Fruit fly (Drosophila melanogaster) whole organism, pupa: ENCODE data around the gene ssp.

Experiments
- CG10348 ChIP-seq: fragments of 200-800 bp; sonication (Bioruptor generic); IDR thresholded peaks from 2 replicates; pipeline ENCODE4 v1.3.6; 2022; ENCODE audit warnings: missing biosample characterization, missing genetic modification characterization
- CG12605 ChIP-seq: fragments of 200-800 bp; sonication (Bioruptor generic); IDR thresholded peaks from 2 replicates; pipeline ENCODE4 v1.3.6; 2022; ENCODE audit warnings: missing biosample characterization, missing genetic modification characterization
- CG13204 ChIP-seq: fragments of 200-800 bp; sonication (Bioruptor generic); optimal IDR thresholded peaks from 2 replicates; lab custom pipeline; 2018; ENCODE audit warnings: missing biosample characterization, mild to moderate bottlenecking, missing genetic modification characterization, moderate library complexity
- CG14655 ChIP-seq: fragments of 200-800 bp; sonication (Bioruptor generic); optimal IDR thresholded peaks from 3 replicates; lab custom pipeline; 2017; ENCODE audit warnings: mild to moderate bottlenecking, missing biosample characterization, missing genetic modification reagents, missing genetic modification characterization
- CG15710 ChIP-seq: fragments of 200-800 bp; sonication (Bioruptor generic); optimal IDR thresholded peaks from 2 replicates; lab custom pipeline; 2018; ENCODE audit warnings: missing biosample characterization, mild to moderate bottlenecking, missing genetic modification characterization, moderate library complexity
- CG17806 ChIP-seq: fragments of 200-800 bp; sonication (Bioruptor generic); optimal IDR thresholded peaks from 2 replicates; lab custom pipeline; 2018; ENCODE audit warnings: missing biosample characterization, mild to moderate bottlenecking, missing genetic modification characterization, moderate library complexity
- CG32121 ChIP-seq: fragments of 200-800 bp; sonication (Bioruptor generic); IDR thresholded peaks from 2 replicates; pipeline ENCODE4 v1.3.6; 2022; ENCODE audit warnings: missing biosample characterization, missing genetic modification characterization
- CG34367 ChIP-seq: fragments of 200-800 bp; sonication (Bioruptor generic); optimal IDR thresholded peaks from 2 replicates; lab custom pipeline; 2018; ENCODE audit warnings: missing biosample characterization, mild to moderate bottlenecking, missing genetic modification characterization
- CG4496 ChIP-seq: fragments of 200-800 bp; sonication (Bioruptor generic); IDR thresholded peaks from 3 replicates; pipeline ENCODE4 v1.3.6; 2022; ENCODE audit warnings: missing biosample characterization, missing genetic modification characterization
- CG8159 ChIP-seq: fragments of 200-800 bp; sonication (Bioruptor generic); optimal IDR thresholded peaks from 3 replicates; lab custom pipeline; 2018; ENCODE audit warnings: missing biosample characterization, mild to moderate bottlenecking, missing genetic modification characterization, moderate library complexity
- CG8301 ChIP-seq: fragments of 200-800 bp; sonication (Bioruptor generic); optimal IDR thresholded peaks from 2 replicates; lab custom pipeline; 2018; ENCODE audit warnings: missing biosample characterization, mild to moderate bottlenecking, missing genetic modification characterization
- CG9948 ChIP-seq: fragments of 200-800 bp; sonication (Bioruptor generic); optimal IDR thresholded peaks from 2 replicates; lab custom pipeline; 2018; ENCODE audit warnings: missing biosample characterization, mild to moderate bottlenecking, missing genetic modification characterization, moderate library complexity
- D1 ChIP-seq: fragments of 200-800 bp; sonication (Bioruptor generic); optimal IDR thresholded peaks from 2 replicates; lab custom pipeline; 2018; ENCODE audit warnings: missing biosample characterization, mild to moderate bottlenecking, missing genetic modification characterization, moderate library complexity
- EcR ChIP-seq: fragments of 200-800 bp; sonication (Bioruptor generic); optimal IDR thresholded peaks from 3 replicates; lab custom pipeline; 2019; ENCODE audit warnings: missing biosample characterization, missing genetic modification characterization, mild to moderate bottlenecking, moderate library complexity, missing genetic modification reagents
- Ets98B ChIP-seq: fragments of 200-800 bp; sonication (Bioruptor generic); IDR thresholded peaks from 2 replicates; pipeline ENCODE4 v1.3.6; 2022; ENCODE audit warnings: missing biosample characterization, missing genetic modification characterization
- Pif1A ChIP-seq: fragments of 200-800 bp; sonication (Bioruptor generic); optimal IDR thresholded peaks from 3 replicates; lab custom pipeline; 2016; ENCODE audit warnings: missing biosample characterization, missing genetic modification characterization
- Pif1B ChIP-seq: fragments of 200-800 bp; sonication (Bioruptor generic); optimal IDR thresholded peaks from 3 replicates; lab custom pipeline; 2016; ENCODE audit warnings: missing biosample characterization, missing genetic modification characterization
- Snoo ChIP-seq: fragments of 200-800 bp; sonication (Bioruptor generic); optimal IDR thresholded peaks from 3 replicates; lab custom pipeline; 2017; ENCODE audit warnings: missing biosample characterization, mild to moderate bottlenecking, missing genetic modification characterization, inconsistent platforms
- fd96Ca ChIP-seq: fragments of 200-800 bp; sonication (Bioruptor generic); IDR thresholded peaks from 3 replicates; pipeline ENCODE4 v1.3.6; 2022; ENCODE audit warnings: missing biosample characterization, missing genetic modification characterization
- gl ChIP-seq: fragments of 200-800 bp; sonication (Bioruptor generic); optimal IDR thresholded peaks from 2 replicates; lab custom pipeline; 2018; ENCODE audit warnings: missing biosample characterization, mild to moderate bottlenecking, missing genetic modification characterization
- rn ChIP-seq: fragments of 200-800 bp; sonication (Bioruptor generic); IDR thresholded peaks from 2 replicates; pipeline ENCODE4 v1.3.6; 2022; ENCODE audit warnings: missing biosample characterization, missing genetic modification characterization

ssp gene

dm6 chr3L:12085691-12086078 lies 32.4 kb upstream of the ssp start:
- TF ChIP-seq CG4496 (no peak), CG13204 (no peak), Snoo (tag; lab: Kevin White, UChicago) (no peak), EcR (no peak), rn (GFP tag; lab: Robert Waterston, UW) (no peak), CG34367 (tag; lab: Kevin White, UChicago) (no peak), D1 (tag; lab: Kevin White, UChicago) (no peak), CG10348 (GFP tag; lab: Robert Waterston, UW) (no peak), CG12605 (GFP tag; lab: Robert Waterston, UW) (no peak), gl (tag; lab: Kevin White, UChicago) (no peak), Pif1B (no peak), CG17806 (tag; lab: Kevin White, UChicago) (no peak), Ets98B (no peak), fd96Ca (no peak), CG8159 (tag; lab: Kevin White, UChicago) (no peak), CG8301 (tag; lab: Kevin White, UChicago) (no peak), Pif1A (GFP tag; lab: Kevin White, UChicago) (no peak), CG15710 (tag; lab: Kevin White, UChicago) (no peak)
- TF ChIP-seq, all 21 proteins: peak for 0

DNA sequence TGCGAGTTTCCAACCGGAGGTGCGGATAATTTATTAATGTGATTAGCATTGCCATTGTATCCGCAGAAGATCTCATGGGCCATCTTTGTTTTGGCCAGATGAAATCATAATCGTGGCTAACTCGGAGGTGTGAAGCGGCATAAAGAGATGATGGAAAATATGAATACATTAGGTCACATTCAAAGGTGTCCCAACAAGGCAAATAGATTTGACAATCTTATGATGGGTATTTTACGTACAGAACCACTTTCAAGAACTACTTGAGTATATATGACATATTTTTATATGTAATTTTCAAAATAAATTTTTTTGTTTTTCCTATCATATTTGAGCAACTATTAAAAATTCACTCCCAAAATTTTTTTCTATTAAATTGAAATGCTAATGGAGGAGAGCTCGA lies 29.7 kb upstream of the ssp start, which contains the start of gene CG17154:
TSS of gene CG17154 (plus strand) at position 301 of the 400 bp plus-strand sequence.
- TF ChIP-seq CG10348 (GFP tag; lab: Robert Waterston, UW) (no peak), Pif1B (no peak), Ets98B (no peak), CG32121 (GFP tag; lab: Robert Waterston, UW) (no peak), CG4496 (no peak), CG8301 (tag; lab: Kevin White, UChicago) (no peak), CG34367 (tag; lab: Kevin White, UChicago) (no peak), D1 (tag; lab: Kevin White, UChicago) (no peak), gl (tag; lab: Kevin White, UChicago) (no peak), fd96Ca (no peak), CG8159 (tag; lab: Kevin White, UChicago) (no peak), CG12605 (GFP tag; lab: Robert Waterston, UW) (no peak), CG14655 (GFP tag; lab: Kevin White, UChicago) (no peak), CG13204 (no peak)

DNA sequence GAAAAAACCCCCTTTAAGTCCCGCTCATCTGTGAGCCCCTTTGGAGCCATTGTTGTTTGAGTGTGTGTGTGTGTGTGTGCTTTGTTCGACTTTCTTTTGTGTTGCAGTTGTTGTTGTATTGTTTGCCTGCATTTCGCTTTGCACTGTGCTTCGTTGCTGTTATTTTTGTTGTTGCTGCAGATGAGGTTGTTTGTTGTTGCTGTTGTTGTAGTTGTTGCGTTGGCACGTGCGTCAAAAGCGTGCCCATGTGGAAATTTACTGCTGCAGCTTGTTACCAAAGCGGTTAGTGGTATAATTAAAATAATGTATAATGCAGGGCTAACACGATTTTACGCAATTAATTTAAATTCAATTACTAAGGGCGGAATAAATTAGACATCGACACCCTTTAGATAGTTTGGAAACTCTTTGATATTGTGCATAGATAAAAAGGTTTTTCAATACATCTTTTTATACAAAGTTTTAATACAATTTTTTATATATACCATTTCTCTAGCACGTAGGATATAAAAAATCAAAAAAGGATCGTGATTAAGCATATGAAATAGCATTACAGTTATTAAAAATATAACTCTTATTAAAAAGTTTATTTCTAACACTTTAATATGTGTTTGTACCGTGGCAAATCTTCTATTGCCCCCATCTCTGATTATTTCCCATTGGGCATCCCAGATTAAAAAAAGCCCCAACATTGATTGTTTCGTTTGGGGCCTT lies 27.7 kb upstream of the ssp start:
- TF ChIP-seq CG9948 (tag; lab: Kevin White, UChicago) (no peak), CG10348 (GFP tag; lab: Robert Waterston, UW) (no peak), CG8301 (tag; lab: Kevin White, UChicago) (peak; percentile 18), gl (tag; lab: Kevin White, UChicago) (peak; percentile 9), CG4496 (peak; percentile 72; the same call in 2 of the 3 replicates), CG12605 (GFP tag; lab: Robert Waterston, UW) (0 out of 2 replicates have a peak, but pooled peaks have one; percentile 28), Ets98B (no peak), rn (GFP tag; lab: Robert Waterston, UW) (no peak), Pif1B (peak; percentile 39), fd96Ca (no peak), CG13204 (no peak), CG34367 (tag; lab: Kevin White, UChicago) (no peak), D1 (tag; lab: Kevin White, UChicago) (peak; percentile 4), CG14655 (GFP tag; lab: Kevin White, UChicago) (peak; percentile 43), CG32121 (GFP tag; lab: Robert Waterston, UW) (peak; percentile 19; the same call in 1 of the 2 replicates), Pif1A (GFP tag; lab: Kevin White, UChicago) (peak; percentile 40), CG8159 (tag; lab: Kevin White, UChicago) (peak; percentile 24), CG15710 (tag; lab: Kevin White, UChicago) (peak; percentile 2), CG17806 (tag; lab: Kevin White, UChicago) (no peak), Snoo (tag; lab: Kevin White, UChicago) (peak; percentile 67), EcR (peak; percentile 71)

dm6 chr3L:12090898-12091685 lies 27.0 kb upstream of the ssp start:
- TF ChIP-seq CG13204 (no peak), rn (GFP tag; lab: Robert Waterston, UW) (no peak), CG12605 (GFP tag; lab: Robert Waterston, UW) (no peak), EcR (no peak), CG17806 (tag; lab: Kevin White, UChicago) (no peak), gl (tag; lab: Kevin White, UChicago) (no peak), CG9948 (tag; lab: Kevin White, UChicago) (no peak), CG8301 (tag; lab: Kevin White, UChicago) (no peak), Ets98B (0 out of 2 replicates have a peak, but pooled peaks have one; percentile 44), D1 (tag; lab: Kevin White, UChicago) (no peak), Pif1B (peak; percentile 3), CG32121 (GFP tag; lab: Robert Waterston, UW) (peak; percentile 44; the same call in 1 of the 2 replicates), CG34367 (tag; lab: Kevin White, UChicago) (no peak), CG14655 (GFP tag; lab: Kevin White, UChicago) (no peak), CG8159 (tag; lab: Kevin White, UChicago) (peak; percentile 24), CG4496 (peak; percentile 74), Snoo (tag; lab: Kevin White, UChicago) (no peak), CG10348 (GFP tag; lab: Robert Waterston, UW) (0 out of 2 replicates have a peak, but pooled peaks have one; percentile 18), fd96Ca (no peak), Pif1A (GFP tag; lab: Kevin White, UChicago) (no peak), CG15710 (tag; lab: Kevin White, UChicago) (no peak)
